Worm (Caenorhabditis elegans) whole organism, midembryonic: ENCODE results near the gene B0244.10.

Experiments
- cog-1 ChIP-seq: sonication (generic microtip); optimal IDR thresholded peaks from 2 replicates; lab custom pipeline; 2016; ENCODE audit warnings: missing genetic modification characterization, missing compliant biosample characterization
- flt-1 ChIP-seq: fragments of 200-800 bp; sonication (Bioruptor generic); IDR thresholded peaks from 2 replicates; pipeline ENCODE4 v1.3.6; 2022; ENCODE audit warnings: missing genetic modification characterization, missing compliant biosample characterization
- klf-2 ChIP-seq: fragments of 200-800 bp; sonication (Bioruptor generic); conservative IDR thresholded peaks from 2 replicates; pipeline ENCODE4 v1.3.6; 2022; ENCODE audit warnings: missing genetic modification reagents, missing genetic modification characterization, missing compliant biosample characterization
- med-1 ChIP-seq: sonication (generic microtip); optimal IDR thresholded peaks from 2 replicates; lab custom pipeline; 2017; ENCODE audit warnings: missing genetic modification characterization, mild to moderate bottlenecking, missing compliant biosample characterization, antibody characterized with exemption, missing genetic modification reagents; ENCODE audit not compliant: insufficient read depth
- ref-1 ChIP-seq: fragments of 200-800 bp; sonication (Bioruptor generic); conservative IDR thresholded peaks from 2 replicates; pipeline ENCODE4 v1.3.6; 2022; ENCODE audit warnings: missing genetic modification reagents, missing genetic modification characterization, missing compliant biosample characterization
- tab-1 ChIP-seq: fragments of 200-800 bp; sonication (Bioruptor generic); IDR thresholded peaks from 2 replicates; pipeline ENCODE4 v1.3.6; 2022; ENCODE audit warnings: missing genetic modification characterization, missing compliant biosample characterization
- ztf-23 ChIP-seq: fragments of 200-800 bp; sonication (Bioruptor generic); IDR thresholded peaks from 2 replicates; pipeline ENCODE4 v1.3.6; 2022; ENCODE audit warnings: missing genetic modification reagents, missing genetic modification characterization, missing compliant biosample characterization
- ztf-29 ChIP-seq: fragments of 200-800 bp; sonication (Bioruptor generic); IDR thresholded peaks from 2 replicates; pipeline ENCODE4 v1.3.6; 2022; ENCODE audit warnings: missing genetic modification reagents, missing genetic modification characterization, missing compliant biosample characterization

DNA sequence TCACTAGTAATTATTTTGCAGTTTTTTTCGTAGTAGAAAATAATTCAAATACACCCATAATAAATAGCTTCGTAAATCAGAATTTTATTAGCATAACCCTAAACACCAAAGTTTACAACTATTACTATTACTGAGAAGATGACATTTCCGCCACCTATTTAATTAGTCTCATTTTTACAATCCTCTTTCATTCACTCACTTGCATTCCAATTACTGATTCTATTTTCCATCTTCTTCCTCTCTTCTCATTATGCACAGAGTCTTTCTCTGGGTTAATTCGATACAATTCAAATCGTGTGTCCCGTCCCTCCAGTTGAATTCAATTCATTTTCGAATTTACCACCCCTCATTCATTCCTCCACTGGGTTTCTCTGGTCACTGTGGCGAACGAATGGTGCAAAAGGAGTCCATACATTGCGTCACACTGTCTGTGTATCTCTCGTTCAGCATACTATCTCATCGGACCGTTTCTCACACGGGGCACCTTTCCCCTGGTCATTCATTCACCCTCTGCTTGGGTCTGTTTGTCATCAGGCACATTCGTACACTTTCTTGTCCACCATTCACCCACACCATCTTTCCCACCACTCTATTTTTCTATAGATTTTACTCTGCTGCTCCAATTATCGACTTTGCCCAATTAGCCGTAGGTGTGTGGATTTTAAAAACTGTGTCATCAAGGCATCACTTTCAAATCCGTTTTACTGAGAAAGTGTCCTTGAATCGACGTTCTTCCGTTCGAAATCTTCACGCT, 14.5 kb upstream of the B0244.10 start:
- TF ChIP-seq cog-1 (tag; lab: Kevin White, UChicago) (no peak), ref-1 (GFP tag; lab: Robert Waterston, UW) (no peak), klf-2 (GFP tag; lab: Robert Waterston, UW) (no peak), flt-1 (GFP tag; lab: Robert Waterston, UW) (peak; percentile 22; the same call in 1 of the 2 replicates), ztf-29 (no peak), ztf-23 (GFP tag; lab: Robert Waterston, UW) (no peak), tab-1 (GFP tag; lab: Robert Waterston, UW) (no peak), med-1 (GFP tag; lab: Kevin White, UChicago) (no peak)
